Fruit fly (Drosophila melanogaster) whole organism, embryonic: ENCODE data around the gene obe.

Experiments used
- Atf3 ChIP-seq: fragments of 200-800 bp; sonication (Bioruptor generic); optimal IDR thresholded peaks from 3 replicates; lab custom pipeline; 2016; ENCODE audit warnings: missing biosample characterization, missing genetic modification characterization
- B-H1 ChIP-seq: fragments of 200-800 bp; sonication (Bioruptor generic); IDR thresholded peaks from 3 replicates; pipeline ENCODE4 v1.3.6; 2022; ENCODE audit warnings: missing biosample characterization, missing genetic modification characterization
- CG10543 ChIP-seq: fragments of 200-800 bp; sonication (Bioruptor generic); optimal IDR thresholded peaks from 3 replicates; lab custom pipeline; 2017; ENCODE audit warnings: missing biosample characterization, mild to moderate bottlenecking, missing genetic modification characterization, moderate library complexity
- CG10959 ChIP-seq: fragments of 200-800 bp; sonication (Bioruptor generic); IDR thresholded peaks from 2 replicates; pipeline ENCODE4 v1.3.6; 2022; ENCODE audit warnings: missing biosample characterization, missing genetic modification characterization
- CG12942 ChIP-seq: fragments of 200-800 bp; sonication (Bioruptor generic); optimal IDR thresholded peaks from 3 replicates; lab custom pipeline; 2016; ENCODE audit warnings: missing biosample characterization, missing genetic modification characterization
- CG15269 ChIP-seq: fragments of 200-800 bp; sonication (Bioruptor generic); optimal IDR thresholded peaks from 2 replicates; lab custom pipeline; 2018; ENCODE audit warnings: missing biosample characterization, mild to moderate bottlenecking, missing genetic modification characterization, moderate library complexity
- CG15479 ChIP-seq: fragments of 200-800 bp; sonication (Bioruptor generic); optimal IDR thresholded peaks from 3 replicates; lab custom pipeline; 2019; ENCODE audit warnings: missing biosample characterization, mild to moderate bottlenecking, missing genetic modification characterization, moderate library complexity
- CG17912 ChIP-seq: fragments of 200-800 bp; sonication (Bioruptor generic); optimal IDR thresholded peaks from 2 replicates; lab custom pipeline; 2018; ENCODE audit warnings: missing biosample characterization, mild to moderate bottlenecking, missing genetic modification characterization
- CG2678 ChIP-seq: fragments of 200-800 bp; sonication (Bioruptor generic); optimal IDR thresholded peaks from 3 replicates; lab custom pipeline; 2019; ENCODE audit warnings: missing biosample characterization, mild to moderate bottlenecking, missing genetic modification characterization, moderate library complexity
- CG3407 ChIP-seq: fragments of 200-800 bp; sonication (Bioruptor generic); optimal IDR thresholded peaks from 2 replicates; lab custom pipeline; 2018; ENCODE audit warnings: missing biosample characterization, mild to moderate bottlenecking, missing genetic modification characterization
- CG5180 ChIP-seq: fragments of 200-800 bp; sonication (Bioruptor generic); optimal IDR thresholded peaks from 3 replicates; lab custom pipeline; 2017; ENCODE audit warnings: missing biosample characterization, missing genetic modification characterization, mild to moderate bottlenecking, moderate library complexity, missing genetic modification reagents
- CG7786 ChIP-seq: fragments of 200-800 bp; sonication (Bioruptor generic); optimal IDR thresholded peaks from 2 replicates; lab custom pipeline; 2016; ENCODE audit warnings: missing biosample characterization, missing genetic modification characterization
- CG7963 ChIP-seq: fragments of 200-800 bp; sonication (Bioruptor generic); IDR thresholded peaks from 3 replicates; pipeline ENCODE4 v1.3.6; 2022; ENCODE audit warnings: missing biosample characterization, missing genetic modification characterization; ENCODE audit not compliant: partially characterized antibody
- CG8281 ChIP-seq: fragments of 200-800 bp; sonication (Bioruptor generic); optimal IDR thresholded peaks from 2 replicates; lab custom pipeline; 2018; ENCODE audit warnings: missing biosample characterization, mild to moderate bottlenecking, missing genetic modification characterization, moderate library complexity
- CG8290 ChIP-seq, 3 experiments: fragments of 200-800 bp; sonication (Bioruptor generic); optimal IDR thresholded peaks; 2 replicates each; lab custom pipeline; 2016 to 2019; ENCODE audit warnings: missing biosample characterization in 3 of 3, missing genetic modification characterization in 3 of 3, mild to moderate bottlenecking in 2 of 3, moderate library complexity in 1 of 3
- CG9727 ChIP-seq: fragments of 200-800 bp; sonication (Bioruptor generic); optimal IDR thresholded peaks from 3 replicates; lab custom pipeline; 2017; ENCODE audit warnings: missing biosample characterization, mild to moderate bottlenecking, missing genetic modification characterization
- Camta ChIP-seq: fragments of 200-800 bp; sonication (Bioruptor generic); optimal IDR thresholded peaks from 2 replicates; lab custom pipeline; 2016; ENCODE audit warnings: missing biosample characterization, missing genetic modification characterization
- CoRest ChIP-seq: fragments of 200-800 bp; sonication (Bioruptor generic); optimal IDR thresholded peaks from 3 replicates; lab custom pipeline; 2018; ENCODE audit warnings: missing biosample characterization, mild to moderate bottlenecking, missing genetic modification characterization, moderate library complexity
- CrebB ChIP-seq: fragments of 200-800 bp; sonication (Bioruptor generic); optimal IDR thresholded peaks from 3 replicates; lab custom pipeline; 2018; ENCODE audit warnings: missing biosample characterization, mild to moderate bottlenecking, missing genetic modification characterization
- D ChIP-seq, 2 experiments: fragments of 200-800 bp in 1 of 2; fragments of >200 bp in 1 of 2; sonication (Bioruptor generic) in 1 of 2; optimal IDR thresholded peaks; 2 replicates in 1 of 2; 3 replicates in 1 of 2; lab custom pipeline; 2017; ENCODE audit warnings: mild to moderate bottlenecking in 1 of 2, missing biosample characterization in 1 of 2, missing genetic modification characterization in 1 of 2, missing genetic modification reagents in 1 of 2
- D19A ChIP-seq: fragments of 200-800 bp; optimal IDR thresholded peaks from 3 replicates; lab custom pipeline; 2019; ENCODE audit warnings: missing biosample characterization, mild to moderate bottlenecking, missing genetic modification characterization, moderate library complexity
- Dek ChIP-seq: fragments of 200-800 bp; sonication (Bioruptor generic); optimal IDR thresholded peaks from 3 replicates; lab custom pipeline; 2019; ENCODE audit warnings: missing biosample characterization, mild to moderate bottlenecking, missing genetic modification characterization, moderate library complexity
- Dp ChIP-seq: fragments of 200-800 bp; sonication (Bioruptor generic); optimal IDR thresholded peaks from 2 replicates; lab custom pipeline; 2018; ENCODE audit warnings: missing biosample characterization, mild to moderate bottlenecking, missing genetic modification characterization, moderate library complexity
- Fer3 ChIP-seq: fragments of 200-800 bp; sonication (Bioruptor generic); optimal IDR thresholded peaks from 2 replicates; lab custom pipeline; 2018; ENCODE audit warnings: missing biosample characterization, mild to moderate bottlenecking, missing genetic modification characterization, moderate library complexity
- GATAe ChIP-seq: fragments of 200-800 bp; sonication (Bioruptor generic); conservative IDR thresholded peaks from 2 replicates; pipeline ENCODE4 v1.3.6; 2022; ENCODE audit warnings: missing biosample characterization, missing genetic modification characterization
- HLH4C ChIP-seq: fragments of 200-800 bp; sonication (Bioruptor generic); IDR thresholded peaks from 3 replicates; pipeline ENCODE4 v1.3.6; 2022; ENCODE audit warnings: missing biosample characterization, missing genetic modification characterization; ENCODE audit not compliant: partially characterized antibody
- Lpt ChIP-seq: fragments of >200 bp; optimal IDR thresholded peaks from 2 replicates; lab custom pipeline; 2018; ENCODE audit warnings: missing biosample characterization, missing genetic modification characterization
- Nf-YA ChIP-seq: fragments of 200-800 bp; sonication (Bioruptor generic); IDR thresholded peaks from 2 replicates; pipeline ENCODE4 v1.3.6; 2022; ENCODE audit warnings: missing biosample characterization, missing genetic modification characterization
- Opbp ChIP-seq: fragments of 200-800 bp; sonication (Bioruptor generic); IDR thresholded peaks from 3 replicates; pipeline ENCODE4 v1.3.6; 2022; ENCODE audit warnings: missing biosample characterization, missing genetic modification characterization; ENCODE audit not compliant: partially characterized antibody
- Optix ChIP-seq: fragments of 200-800 bp; sonication (Bioruptor generic); IDR thresholded peaks from 3 replicates; pipeline ENCODE4 v1.3.6; 2022; ENCODE audit warnings: missing biosample characterization, missing genetic modification characterization
- Poxn ChIP-seq: fragments of 200-800 bp; sonication (Bioruptor generic); IDR thresholded peaks from 2 replicates; pipeline ENCODE4 v1.3.6; 2022; ENCODE audit warnings: missing biosample characterization, missing genetic modification characterization
- Six4 ChIP-seq: fragments of 200-800 bp; sonication (Bioruptor generic); optimal IDR thresholded peaks from 2 replicates; lab custom pipeline; 2016; ENCODE audit warnings: missing biosample characterization, missing genetic modification characterization
- Ssrp ChIP-seq: fragments of 200-800 bp; sonication (Bioruptor generic); optimal IDR thresholded peaks from 2 replicates; lab custom pipeline; 2018; ENCODE audit warnings: missing biosample characterization, mild to moderate bottlenecking, missing genetic modification characterization, moderate library complexity
- cas ChIP-seq: fragments of 200-800 bp; sonication (Bioruptor generic); IDR thresholded peaks from 2 replicates; pipeline ENCODE4 v1.3.6; 2022; ENCODE audit warnings: missing biosample characterization, missing genetic modification characterization
- crol ChIP-seq: fragments of 200-800 bp; sonication (Bioruptor generic); IDR thresholded peaks from 2 replicates; pipeline ENCODE4 v1.3.6; 2022; ENCODE audit warnings: missing biosample characterization, missing genetic modification characterization
- eyg ChIP-seq: fragments of 200-800 bp; sonication (Bioruptor generic); optimal IDR thresholded peaks from 3 replicates; lab custom pipeline; 2016; ENCODE audit warnings: missing biosample characterization, missing genetic modification characterization
- gce ChIP-seq: fragments of 200-800 bp; sonication (Bioruptor generic); IDR thresholded peaks from 3 replicates; pipeline ENCODE4 v1.3.6; 2022; ENCODE audit warnings: missing biosample characterization, missing genetic modification characterization
- hth ChIP-seq: fragments of >200 bp; optimal IDR thresholded peaks from 2 replicates; lab custom pipeline; 2017; ENCODE audit warnings: inconsistent platforms
- jumu ChIP-seq: fragments of 200-800 bp; sonication (Bioruptor generic); optimal IDR thresholded peaks from 3 replicates; lab custom pipeline; 2016; ENCODE audit warnings: missing biosample characterization, missing genetic modification characterization
- org-1 ChIP-seq: fragments of 200-800 bp; sonication (Bioruptor generic); optimal IDR thresholded peaks from 2 replicates; lab custom pipeline; 2017; ENCODE audit warnings: missing biosample characterization, missing genetic modification characterization
- pho ChIP-seq: fragments of 200-800 bp; sonication (Bioruptor generic); optimal IDR thresholded peaks from 2 replicates; lab custom pipeline; 2016; ENCODE audit warnings: missing biosample characterization, missing genetic modification characterization
- rib ChIP-seq: fragments of 200-800 bp; sonication (Bioruptor generic); IDR thresholded peaks from 2 replicates; pipeline ENCODE4 v1.3.6; 2022; ENCODE audit warnings: missing biosample characterization, missing genetic modification characterization
- run ChIP-seq: fragments of 200-800 bp; sonication (Bioruptor generic); optimal IDR thresholded peaks from 3 replicates; lab custom pipeline; 2018; ENCODE audit warnings: missing biosample characterization, mild to moderate bottlenecking, missing genetic modification characterization
- sima ChIP-seq: fragments of 200-800 bp; sonication (Bioruptor generic); optimal IDR thresholded peaks from 2 replicates; lab custom pipeline; 2016; ENCODE audit warnings: missing biosample characterization, missing genetic modification characterization
- tgo ChIP-seq: fragments of 200-800 bp; sonication (Bioruptor generic); IDR thresholded peaks from 3 replicates; pipeline ENCODE4 v1.3.6; 2022; ENCODE audit warnings: missing biosample characterization, missing genetic modification characterization
- trh ChIP-seq: fragments of 200-800 bp; sonication (Bioruptor generic); optimal IDR thresholded peaks from 2 replicates; lab custom pipeline; 2016; ENCODE audit warnings: missing biosample characterization, missing genetic modification characterization
- tup ChIP-seq: fragments of 200-800 bp; sonication (Bioruptor generic); optimal IDR thresholded peaks from 2 replicates; lab custom pipeline; 2016; ENCODE audit warnings: missing biosample characterization, mild to moderate bottlenecking, missing genetic modification characterization, moderate library complexity
- unc-4 ChIP-seq: fragments of 200-800 bp; sonication (Bioruptor generic); IDR thresholded peaks from 2 replicates; pipeline ENCODE4 v1.3.6; 2022; ENCODE audit warnings: missing biosample characterization, missing genetic modification characterization; ENCODE audit not compliant: partially characterized antibody
- yki ChIP-seq: fragments of >200 bp; optimal IDR thresholded peaks from 3 replicates; lab custom pipeline; 2018
- zen2 ChIP-seq: fragments of 200-800 bp; sonication (Bioruptor generic); IDR thresholded peaks from 3 replicates; pipeline ENCODE4 v1.3.6; 2022; ENCODE audit warnings: missing biosample characterization, missing genetic modification characterization; ENCODE audit not compliant: partially characterized antibody

obe gene

DNA sequence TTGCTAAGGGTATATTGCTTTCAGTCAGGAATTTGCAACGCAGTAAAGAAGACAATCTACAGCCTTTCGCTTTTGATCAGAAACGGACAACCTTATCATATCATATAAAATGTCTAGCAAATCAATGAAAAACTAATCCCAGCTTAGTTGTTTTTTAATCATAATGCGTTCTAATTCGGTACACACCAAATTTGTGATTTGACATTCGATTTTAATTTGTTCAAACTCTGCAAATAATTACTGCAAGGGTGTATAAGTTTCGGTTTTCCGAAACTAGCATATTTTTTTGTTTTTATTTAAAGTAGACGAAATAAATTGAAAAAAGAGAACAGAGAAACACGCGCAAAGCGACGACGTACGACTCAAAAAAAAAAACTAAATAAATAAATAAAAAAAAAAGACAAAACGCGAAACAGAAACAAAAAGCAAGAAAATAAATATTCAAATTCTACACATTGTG, 13.1 kb upstream of the obe start (continued):
- TF ChIP-seq trh (GFP tag; lab: Kevin White, UChicago) (no peak), D (optimal IDR thresholded peaks at IDR 0.05; lab: Kevin White, UChicago) (no peak), D (GFP tag; optimal IDR thresholded peaks at IDR 0.05; lab: Kevin White, UChicago) (no peak), CG7786 (GFP tag; lab: Kevin White, UChicago) (peak; percentile 45), CG15269 (tag; lab: Kevin White, UChicago) (peak; percentile 64), Dek (peak; percentile 39), CG17912 (GFP tag; lab: Kevin White, UChicago) (no peak), rib (GFP tag; lab: Robert Waterston, UW) (no peak), hth (lab: Kevin White, UChicago) (no peak), cas (GFP tag; lab: Robert Waterston, UW) (no peak), gce (GFP tag; lab: Robert Waterston, UW) (no peak), Nf-YA (GFP tag; lab: Robert Waterston, UW) (no peak), Dp (GFP tag; lab: Kevin White, UChicago) (no peak), Poxn (GFP tag; lab: Robert Waterston, UW) (peak; percentile 5; the same call in 1 of the 2 replicates), CG9727 (GFP tag; lab: Kevin White, UChicago) (peak; percentile 40), pho (GFP tag; lab: Kevin White, UChicago) (peak; percentile 32), Camta (GFP tag; lab: Kevin White, UChicago) (no peak), tgo (GFP tag; lab: Robert Waterston, UW) (peak; percentile 43; the same call in 1 of the 3 replicates), jumu (GFP tag; lab: Kevin White, UChicago) (peak; percentile 22), B-H1 (GFP tag; lab: Robert Waterston, UW) (0 out of 3 replicates have a peak, but pooled peaks have one; percentile 19), Fer3 (peak; percentile 48), Six4 (GFP tag; lab: Kevin White, UChicago) (no peak), Lpt (GFP tag; lab: Kevin White, UChicago) (no peak), CG5180 (GFP tag; lab: Kevin White, UChicago) (no peak), CG10959 (GFP tag; lab: Robert Waterston, UW) (no peak), HLH4C (no peak), CG8290 (GFP tag; optimal IDR thresholded peaks at IDR 0.05; lab: Kevin White, UChicago) (no peak), CG8290 (tag; optimal IDR thresholded peaks at IDR 0.05; lab: Kevin White, UChicago) (peak in 1 of 2 experiments; percentile 45), eyg (GFP tag; lab: Kevin White, UChicago) (no peak), run (tag; lab: Kevin White, UChicago) (no peak), CG3407 (GFP tag; lab: Kevin White, UChicago) (no peak), CG12942 (GFP tag; lab: Kevin White, UChicago) (no peak), CG8281 (tag; lab: Kevin White, UChicago) (no peak), Atf3 (GFP tag; lab: Kevin White, UChicago) (no peak), CoRest (tag; lab: Kevin White, UChicago) (peak; percentile 79), CrebB (tag; lab: Kevin White, UChicago) (no peak), CG2678 (tag; lab: Kevin White, UChicago) (peak; percentile 77), GATAe (no peak), tup (GFP tag; lab: Kevin White, UChicago) (no peak), crol (no peak), sima (GFP tag; lab: Kevin White, UChicago) (no peak), Ssrp (tag; lab: Kevin White, UChicago) (peak; percentile 5), D19A (tag; lab: Kevin White, UChicago) (peak; percentile 93), Optix (GFP tag; lab: Robert Waterston, UW) (no peak; the same call in 2 of the 3 replicates), zen2 (GFP tag; lab: Robert Waterston, UW) (no peak), CG15479 (no peak), Opbp (GFP tag; lab: Robert Waterston, UW) (no peak), CG7963 (GFP tag; lab: Robert Waterston, UW) (no peak), unc-4 (GFP tag; lab: Robert Waterston, UW) (no peak), yki (no peak), CG10543 (GFP tag; lab: Kevin White, UChicago) (peak; percentile 15), org-1 (GFP tag; lab: Kevin White, UChicago) (no peak)
